Fruit fly (Drosophila melanogaster): ENCODE measurements around the gene CG8087.

CG8087 gene

DNA sequence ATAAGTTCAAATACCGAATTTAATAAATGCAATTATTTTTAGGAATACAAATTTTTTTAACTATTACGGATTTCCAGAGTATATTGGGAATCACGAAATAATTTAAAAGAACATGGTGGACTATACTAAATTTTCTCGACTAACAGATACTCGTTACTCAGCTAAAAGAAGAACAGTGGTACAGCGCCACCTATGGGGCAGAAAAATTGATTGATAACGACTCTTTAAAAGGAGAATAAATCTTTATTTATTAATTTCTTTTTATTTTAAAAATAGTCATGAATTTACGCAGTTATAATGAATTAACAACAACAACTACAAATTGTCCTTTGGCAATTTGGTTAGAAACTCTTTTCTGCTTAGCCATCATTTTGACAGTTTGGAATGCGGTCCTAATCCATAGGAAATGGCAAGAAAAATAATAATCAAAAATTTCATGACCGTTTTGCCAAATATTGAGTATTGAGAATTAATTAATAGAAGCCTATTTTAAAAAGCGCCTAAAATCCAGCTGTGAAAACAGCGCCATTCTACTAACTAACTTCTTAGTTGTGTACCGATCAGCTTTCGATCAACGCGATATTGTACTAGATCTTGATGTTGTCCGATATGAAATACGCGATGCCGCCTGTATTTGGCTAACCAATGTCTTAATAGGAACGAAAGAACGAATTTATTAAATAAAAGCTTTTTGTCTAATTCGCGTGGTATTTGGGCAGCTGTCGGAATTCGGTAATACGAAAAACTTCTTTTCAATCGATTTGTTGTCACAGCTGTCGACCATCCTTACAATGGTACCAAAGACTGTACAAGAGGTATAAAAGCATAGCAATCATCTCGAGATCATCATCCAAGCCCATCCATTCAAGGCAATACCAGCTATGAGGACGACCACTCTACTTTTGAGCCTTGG lies 716 bp upstream of the CG8087 start, which contains the start of gene CG14852 (continued):
- TF ChIP-seq p53 (GFP tag; optimal IDR thresholded peaks at IDR 0.05): no peak

DNA sequence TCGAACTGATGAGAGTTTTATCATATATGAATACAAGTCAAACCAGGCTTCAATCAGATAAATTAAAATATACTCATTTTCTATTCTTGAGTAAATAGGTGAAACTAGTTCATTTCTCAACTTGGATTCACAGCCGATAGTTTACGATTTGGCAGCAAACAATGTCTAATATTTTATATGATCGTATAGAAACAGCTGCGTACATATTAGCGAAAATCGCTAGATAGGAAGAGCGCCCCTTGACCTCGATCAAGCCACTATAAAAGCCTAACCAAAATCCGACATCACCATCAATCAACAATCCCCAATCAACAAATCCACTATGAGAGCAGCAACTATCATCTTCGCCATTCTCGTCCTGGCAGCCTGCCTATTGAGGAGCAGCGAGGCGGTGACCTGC lies 2.6 kb downstream of the CG8087 start, which contains the start of gene CG14851:
Gene CG14851, plus strand, starts transcription at position 301 of the 400 bp plus-strand sequence.
- TF ChIP-seq ci (GFP tag; IDR thresholded peaks at IDR 0.05): no peak
- 0 out of 3 replicates have a peak, but pooled peaks have one; percentile 18 for TF ChIP-seq CG14860 (GFP tag; IDR thresholded peaks at IDR 0.05; ENCODE audit: partially characterized antibody)
- peak; percentile 44 for TF ChIP-seq Ets65A (GFP tag)

dm6 chr3R:14560635-14561034 lies 4.0 kb downstream of the CG8087 start, which contains the start of gene Jig:
Gene Jig, plus strand, starts transcription at chr3R:14560935.
- TF ChIP-seq zf30C (GFP tag; optimal IDR thresholded peaks at IDR 0.05): no peak
- TF ChIP-seq CG9817 (tag; optimal IDR thresholded peaks at IDR 0.05): no peak
- TF ChIP-seq CG17328 (GFP tag; IDR thresholded peaks at IDR 0.05): no peak
- TF ChIP-seq trem (tag; optimal IDR thresholded peaks at IDR 0.05): no peak
- no peak for TF ChIP-seq CG14965 (GFP tag; optimal IDR thresholded peaks at IDR 0.05; ENCODE audit: borderline replicate concordance)
- no peak for TF ChIP-seq CG10147 (GFP tag; optimal IDR thresholded peaks at IDR 0.05)
- no peak for TF ChIP-seq CG11085 (GFP tag; IDR thresholded peaks at IDR 0.05)
- TF ChIP-seq Adf1 (GFP tag; IDR thresholded peaks at IDR 0.05): no peak
- no peak for TF ChIP-seq D (optimal IDR thresholded peaks at IDR 0.05)
- TF ChIP-seq D (GFP tag; optimal IDR thresholded peaks at IDR 0.05): no peak
- TF ChIP-seq sens (GFP tag): no peak
- TF ChIP-seq CG12071 (GFP tag; optimal IDR thresholded peaks at IDR 0.05): no peak
- TF ChIP-seq fu2 (GFP tag; optimal IDR thresholded peaks at IDR 0.05): no peak
- no peak for TF ChIP-seq HmgZ (tag; optimal IDR thresholded peaks at IDR 0.05)
- TF ChIP-seq CG1024 (GFP tag; IDR thresholded peaks at IDR 0.05): no peak
- TF ChIP-seq CG1832 (GFP tag; optimal IDR thresholded peaks at IDR 0.05): no peak

DNA sequence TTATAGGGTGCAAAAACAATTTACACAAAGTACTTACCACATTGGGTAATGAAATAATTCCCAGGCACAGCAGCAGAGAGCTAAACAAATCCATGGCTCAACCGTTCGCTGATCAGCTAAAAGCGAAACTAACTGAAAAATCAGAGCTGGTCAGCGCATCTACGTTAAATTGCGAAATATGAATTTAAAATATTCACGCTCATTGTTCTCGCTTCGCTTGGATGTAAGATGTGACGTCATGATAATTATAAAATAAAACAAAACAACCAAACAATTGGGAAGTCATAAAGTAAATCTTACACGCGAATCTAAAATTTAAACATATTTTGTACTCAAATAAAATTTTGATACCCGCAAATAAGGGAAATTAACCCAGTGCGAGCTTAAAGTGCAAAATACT lies 4.7 kb downstream of the CG8087 start, which contains the start of gene CG14854:
Gene CG14854, minus strand, starts transcription at position 101 of the 400 bp plus-strand sequence.
- TF ChIP-seq CG11695 (GFP tag; IDR thresholded peaks at IDR 0.05): no peak
- no peak for TF ChIP-seq CG12769 (tag; optimal IDR thresholded peaks at IDR 0.05)
- no peak for TF ChIP-seq CG1832 (GFP tag; optimal IDR thresholded peaks at IDR 0.05)
- TF ChIP-seq sd (tag; optimal IDR thresholded peaks at IDR 0.05): no peak
- TF ChIP-seq CG10654 (GFP tag; optimal IDR thresholded peaks at IDR 0.05): no peak
- TF ChIP-seq Dref (GFP tag; IDR thresholded peaks at IDR 0.05): no peak
- TF ChIP-seq fd64A (GFP tag; optimal IDR thresholded peaks at IDR 0.05): no peak
- TF ChIP-seq Ada2b (GFP tag; IDR thresholded peaks at IDR 0.05): no peak
- no peak for TF ChIP-seq btn (GFP tag; optimal IDR thresholded peaks at IDR 0.05)
- TF ChIP-seq psq (GFP tag; optimal IDR thresholded peaks at IDR 0.05): no peak
- no peak for TF ChIP-seq NC2β (GFP tag; optimal IDR thresholded peaks at IDR 0.05)

- TF ChIP-seq CG6689 (GFP tag; IDR thresholded peaks at IDR 0.05): peak; percentile 85
- no peak for TF ChIP-seq Doc3 (GFP tag; IDR thresholded peaks at IDR 0.05; ENCODE audit: partially characterized antibody)
- TF ChIP-seq Sry-δ (GFP tag; optimal IDR thresholded peaks at IDR 0.05): peak; percentile 57
- TF ChIP-seq CG6175 (GFP tag; IDR thresholded peaks at IDR 0.05): peak; percentile 39; the same call in 1 of the 3 replicates
- peak; percentile 78 for TF ChIP-seq CG30431 (GFP tag; optimal IDR thresholded peaks at IDR 0.05)
- TF ChIP-seq ara (GFP tag; IDR thresholded peaks at IDR 0.05): peak; percentile 64
- peak; percentile 94 for TF ChIP-seq lilli (GFP tag; optimal IDR thresholded peaks at IDR 0.05)
- TF ChIP-seq Vsx1 (GFP tag; optimal IDR thresholded peaks at IDR 0.05): peak; percentile 86
- TF ChIP-seq pfk (GFP tag; optimal IDR thresholded peaks at IDR 0.05): no peak
- TF ChIP-seq slbo (GFP tag; IDR thresholded peaks at IDR 0.05): peak; percentile 81
- TF ChIP-seq CG6654 (GFP tag; optimal IDR thresholded peaks at IDR 0.05): peak; percentile 76
- peak; percentile 89 for TF ChIP-seq stc (GFP tag; IDR thresholded peaks at IDR 0.05)
- peak; percentile 82 for TF ChIP-seq esg (GFP tag; conservative IDR thresholded peaks at IDR 0.05)
- no peak for TF ChIP-seq hkb (optimal IDR thresholded peaks at IDR 0.05)
- TF ChIP-seq hkb (GFP tag; IDR thresholded peaks at IDR 0.05): peak; percentile 93
Observed at dm6 chr3R:14558383-14558883, 6.2 kb downstream of the CG8087 start.

Measured in whole organism, embryonic.